Worm (Caenorhabditis elegans): ENCODE measurements around the gene C50B8.4.
A peak's percentile ranks its signal among the peaks of the same experiment; 100 is the strongest.

Gene C50B8.4

DNA sequence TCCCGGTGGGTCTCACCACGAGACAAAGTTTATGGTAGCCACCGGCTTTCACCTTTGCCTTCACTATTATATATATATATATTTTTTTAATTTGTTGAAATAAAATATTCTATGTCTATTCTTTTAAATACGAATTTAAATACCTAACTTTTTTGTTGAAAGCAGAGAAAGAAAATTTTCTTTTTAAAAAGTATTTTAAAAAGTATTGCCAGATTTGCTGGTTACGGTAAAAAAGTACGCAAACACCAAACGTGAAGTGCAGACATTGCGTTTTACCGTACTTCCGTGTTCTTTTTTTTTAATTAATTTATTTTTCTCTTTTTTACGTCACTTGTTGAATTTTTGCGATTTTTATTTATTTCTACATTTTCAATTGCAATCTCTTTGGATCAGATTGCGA is 11.8 kb upstream of the C50B8.4 start, which contains the start of gene C56A3.8:
Gene C56A3.8 (plus strand): TSS at position 301 of the 400 bp plus-strand sequence.
- no peak for TF ChIP-seq nhr-6 (tag; optimal IDR thresholded peaks at IDR 0.05)
- no peak for TF ChIP-seq ceh-82 (tag; optimal IDR thresholded peaks at IDR 0.05)
- no peak for TF ChIP-seq nhr-23 (tag; optimal IDR thresholded peaks at IDR 0.05)
- no peak for TF ChIP-seq lin-13 (GFP tag; optimal IDR thresholded peaks at IDR 0.05)
- TF ChIP-seq unc-55 (GFP tag; optimal IDR thresholded peaks at IDR 0.05), result no peak
- no peak for TF ChIP-seq elt-1 (tag; optimal IDR thresholded peaks at IDR 0.05)
- no peak for TF ChIP-seq nhr-237 (tag; optimal IDR thresholded peaks at IDR 0.05)
- TF ChIP-seq gmeb-1 (tag; optimal IDR thresholded peaks at IDR 0.05), result no peak
- TF ChIP-seq sma-3 (GFP tag; optimal IDR thresholded peaks at IDR 0.05), result no peak
- TF ChIP-seq nhr-77 (tag; optimal IDR thresholded peaks at IDR 0.05), result no peak
- TF ChIP-seq ztf-1 (GFP tag; conservative IDR thresholded peaks at IDR 0.05), result no peak
- no peak for TF ChIP-seq ceh-16 (tag; optimal IDR thresholded peaks at IDR 0.05)
- no peak for TF ChIP-seq nhr-10 (tag; optimal IDR thresholded peaks at IDR 0.05)
- no peak for TF ChIP-seq ZK546.5 (tag; optimal IDR thresholded peaks at IDR 0.05)

DNA sequence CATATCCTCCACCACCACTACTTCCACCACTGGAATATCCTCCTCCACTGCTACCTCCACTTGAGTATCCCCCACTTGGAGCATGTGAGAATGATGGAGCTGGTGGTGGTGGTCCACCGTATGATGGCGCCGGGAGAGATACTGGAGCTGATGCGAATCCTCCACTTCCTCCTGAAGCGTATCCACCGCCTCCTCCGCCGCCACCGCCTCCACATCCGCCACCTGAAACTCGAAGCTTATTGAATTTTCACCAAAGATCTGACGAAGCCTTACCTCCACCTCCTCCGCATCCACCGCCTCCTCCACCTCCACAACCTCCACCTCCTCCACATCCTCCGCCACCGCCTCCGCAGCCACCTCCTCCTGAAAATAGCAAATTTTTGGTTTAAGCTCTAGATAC is 9.1 kb upstream of the C50B8.4 start:
- TF ChIP-seq unc-39 (tag; optimal IDR thresholded peaks at IDR 0.05) (no peak), fos-1 (tag; optimal IDR thresholded peaks at IDR 0.05) (no peak), nhr-10 (tag; optimal IDR thresholded peaks at IDR 0.05) (no peak), mbf-1 (tag; optimal IDR thresholded peaks at IDR 0.05) (no peak), nhr-12 (tag; optimal IDR thresholded peaks at IDR 0.05) (no peak), R02D3.7 (tag; optimal IDR thresholded peaks at IDR 0.05) (no peak), nhr-77 (tag; optimal IDR thresholded peaks at IDR 0.05) (no peak), ZK546.5 (tag; optimal IDR thresholded peaks at IDR 0.05) (no peak), ceh-16 (tag; optimal IDR thresholded peaks at IDR 0.05) (no peak), lin-11 (tag; optimal IDR thresholded peaks at IDR 0.05) (no peak), crh-2 (tag; optimal IDR thresholded peaks at IDR 0.05) (no peak), mdl-1 (tag; optimal IDR thresholded peaks at IDR 0.05) (no peak), elt-1 (tag; optimal IDR thresholded peaks at IDR 0.05) (no peak), nhr-6 (tag; optimal IDR thresholded peaks at IDR 0.05) (no peak), mab-5 (tag; optimal IDR thresholded peaks at IDR 0.05) (no peak), nhr-11 (tag; optimal IDR thresholded peaks at IDR 0.05) (no peak), sem-4 (tag; optimal IDR thresholded peaks at IDR 0.05) (no peak), skn-1 (tag; optimal IDR thresholded peaks at IDR 0.05) (no peak), F13H6.1 (tag; optimal IDR thresholded peaks at IDR 0.05) (no peak), C34F6.9 (tag; optimal IDR thresholded peaks at IDR 0.05) (no peak)

DNA sequence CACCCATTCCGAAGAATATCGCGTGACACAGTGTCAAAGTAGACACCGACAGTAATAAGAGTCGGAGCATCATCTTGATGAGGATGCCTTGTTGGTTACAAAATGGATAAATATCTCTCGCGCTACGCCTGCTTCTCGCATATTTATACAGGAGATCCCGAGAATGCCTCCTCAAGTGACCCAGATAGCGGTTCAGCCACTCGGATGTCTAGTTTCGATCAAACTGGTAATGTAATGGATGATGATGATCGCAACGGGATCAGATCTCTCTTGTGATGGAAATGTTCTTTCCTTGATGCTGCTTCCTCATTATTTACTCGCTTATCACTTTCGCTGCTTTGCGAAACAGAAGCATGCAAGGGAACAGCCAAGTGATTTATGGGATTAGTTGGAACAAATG is 8.0 kb upstream of the C50B8.4 start, which contains the start of gene grl-17:
Gene grl-17 (minus strand): TSS at position 101 of the 400 bp plus-strand sequence.
- no peak for TF ChIP-seq ama-1 (optimal IDR thresholded peaks at IDR 0.05)
- TF ChIP-seq elt-1 (tag; optimal IDR thresholded peaks at IDR 0.05), result no peak
- TF ChIP-seq lin-11 (tag; optimal IDR thresholded peaks at IDR 0.05), result no peak
- no peak for TF ChIP-seq gmeb-1 (tag; optimal IDR thresholded peaks at IDR 0.05)
- TF ChIP-seq nhr-237 (tag; optimal IDR thresholded peaks at IDR 0.05), result no peak
- TF ChIP-seq sma-3 (GFP tag; optimal IDR thresholded peaks at IDR 0.05), result no peak
- no peak for TF ChIP-seq lsy-2 (tag; optimal IDR thresholded peaks at IDR 0.05)
- TF ChIP-seq ceh-82 (tag; optimal IDR thresholded peaks at IDR 0.05), result no peak
- no peak for TF ChIP-seq sma-9 (GFP tag; optimal IDR thresholded peaks at IDR 0.05)
- no peak for TF ChIP-seq sma-9 (tag; optimal IDR thresholded peaks at IDR 0.05)
- TF ChIP-seq fos-1 (tag; optimal IDR thresholded peaks at IDR 0.05), result no peak
- TF ChIP-seq Y55F3AM.14 (GFP tag; optimal IDR thresholded peaks at IDR 0.05), result no peak
- no peak for TF ChIP-seq aly-2 (tag; optimal IDR thresholded peaks at IDR 0.05)
- no peak for TF ChIP-seq egl-27 (tag; optimal IDR thresholded peaks at IDR 0.05)
- TF ChIP-seq nhr-12 (tag; optimal IDR thresholded peaks at IDR 0.05), result no peak

DNA sequence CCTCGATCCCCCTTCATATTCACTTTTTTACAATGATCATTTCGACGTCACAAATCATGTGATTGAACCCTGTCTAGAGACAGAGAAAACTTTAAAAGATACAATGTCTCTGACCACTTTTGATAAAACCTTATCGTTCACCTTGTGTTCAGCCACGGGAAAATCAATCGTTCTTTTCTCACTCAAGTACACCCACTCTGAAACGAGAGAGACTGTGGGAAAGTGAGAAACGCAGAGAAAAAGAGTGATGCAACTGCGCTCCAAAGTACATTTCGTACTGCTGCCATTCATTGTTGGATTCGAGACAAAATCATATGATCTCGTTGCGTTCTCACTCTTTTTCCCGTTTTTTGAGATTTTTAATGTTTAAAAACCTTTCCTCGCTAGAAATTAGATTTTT is 6.6 kb upstream of the C50B8.4 start:
- TF ChIP-seq C34F6.9 (tag; optimal IDR thresholded peaks at IDR 0.05), result peak; percentile 98
- TF ChIP-seq ztf-11 (tag; optimal IDR thresholded peaks at IDR 0.05), result no peak
- TF ChIP-seq nhr-10 (tag; optimal IDR thresholded peaks at IDR 0.05), result no peak
- TF ChIP-seq gmeb-1 (tag; optimal IDR thresholded peaks at IDR 0.05), result peak; percentile 88
- peak; percentile 83 for TF ChIP-seq snpc-4 (tag; optimal IDR thresholded peaks at IDR 0.05)
- no peak for TF ChIP-seq nhr-77 (tag; optimal IDR thresholded peaks at IDR 0.05)
- TF ChIP-seq R02D3.7 (tag; optimal IDR thresholded peaks at IDR 0.05), result no peak
- TF ChIP-seq unc-39 (tag; optimal IDR thresholded peaks at IDR 0.05), result no peak
- TF ChIP-seq crh-2 (tag; optimal IDR thresholded peaks at IDR 0.05), result peak; percentile 96
- TF ChIP-seq mbf-1 (tag; optimal IDR thresholded peaks at IDR 0.05), result no peak
- no peak for TF ChIP-seq Y55F3AM.14 (GFP tag; optimal IDR thresholded peaks at IDR 0.05)
- peak; percentile 89 for TF ChIP-seq sma-9 (GFP tag; optimal IDR thresholded peaks at IDR 0.05)
- no peak for TF ChIP-seq sma-9 (tag; optimal IDR thresholded peaks at IDR 0.05)
- TF ChIP-seq lin-11 (tag; optimal IDR thresholded peaks at IDR 0.05), result no peak
- TF ChIP-seq zag-1 (tag; optimal IDR thresholded peaks at IDR 0.05), result peak; percentile 56
- TF ChIP-seq F13H6.1 (tag; optimal IDR thresholded peaks at IDR 0.05), result peak; percentile 87
- TF ChIP-seq ceh-82 (tag; optimal IDR thresholded peaks at IDR 0.05), result peak; percentile 22
- TF ChIP-seq unc-55 (GFP tag; optimal IDR thresholded peaks at IDR 0.05), result peak; percentile 85
- TF ChIP-seq aly-2 (tag; optimal IDR thresholded peaks at IDR 0.05), result no peak
- TF ChIP-seq nhr-25 (tag; optimal IDR thresholded peaks at IDR 0.05), result peak; percentile 94
- peak; percentile 96 for TF ChIP-seq nhr-21 (tag; optimal IDR thresholded peaks at IDR 0.05)
- peak; percentile 95 for TF ChIP-seq sma-3 (GFP tag; optimal IDR thresholded peaks at IDR 0.05)
- peak; percentile 59 for TF ChIP-seq mab-5 (tag; optimal IDR thresholded peaks at IDR 0.05)
- peak; percentile 4 for TF ChIP-seq egl-27 (tag; optimal IDR thresholded peaks at IDR 0.05)
- TF ChIP-seq alr-1 (tag; optimal IDR thresholded peaks at IDR 0.05), result no peak
- TF ChIP-seq fos-1 (tag; optimal IDR thresholded peaks at IDR 0.05), result peak; percentile 88
- peak; percentile 68 for TF ChIP-seq lin-13 (GFP tag; optimal IDR thresholded peaks at IDR 0.05)
- no peak for TF ChIP-seq elt-3 (tag; optimal IDR thresholded peaks at IDR 0.05)
- peak in 1 of 2 experiments; percentile 65 for TF ChIP-seq mdl-1 (tag; optimal IDR thresholded peaks at IDR 0.05)
- TF ChIP-seq elt-1 (tag; optimal IDR thresholded peaks at IDR 0.05), result no peak
- TF ChIP-seq lsy-2 (tag; optimal IDR thresholded peaks at IDR 0.05), result peak; percentile 47 to 91
- TF ChIP-seq skn-1 (tag; optimal IDR thresholded peaks at IDR 0.05), result no peak
- no peak for TF ChIP-seq ZK546.5 (tag; optimal IDR thresholded peaks at IDR 0.05)
- no peak for TF ChIP-seq lin-39 (tag; optimal IDR thresholded peaks at IDR 0.05)

Measured in whole organism, L2 larva.